Worm (Caenorhabditis elegans) whole organism, L1 larva: ENCODE results near the gene K02A6.4.

Source experiments
- C16A3.4 ChIP-seq: fragments of 150-350 bp; optimal IDR thresholded peaks from 2 replicates; lab custom pipeline; 2014; ENCODE audit warnings: missing biosample characterization, missing genetic modification characterization
- C34B4.2 ChIP-seq: sonication (generic microtip); optimal IDR thresholded peaks from 2 replicates; lab custom pipeline; 2017; ENCODE audit warnings: mild to moderate bottlenecking, missing genetic modification characterization, missing compliant biosample characterization
- alr-1 ChIP-seq: fragments of 200-800 bp; sonication (Bioruptor generic); optimal IDR thresholded peaks from 2 replicates; lab custom pipeline; 2018; ENCODE audit warnings: borderline replicate concordance, mild to moderate bottlenecking, missing genetic modification characterization, missing compliant biosample characterization
- aly-2 ChIP-seq: fragments of 150-350 bp; optimal IDR thresholded peaks from 2 replicates; lab custom pipeline; 2014; ENCODE audit warnings: missing biosample characterization, missing genetic modification characterization
- ama-1 ChIP-seq: fragments of 150-350 bp; optimal IDR thresholded peaks from 2 replicates; lab custom pipeline; 2014
- ceh-63 ChIP-seq: fragments of 200-800 bp; sonication (Bioruptor generic); optimal IDR thresholded peaks from 2 replicates; lab custom pipeline; 2018; ENCODE audit warnings: mild to moderate bottlenecking, missing genetic modification characterization, missing compliant biosample characterization
- ceh-8 ChIP-seq: fragments of 200-800 bp; sonication (Bioruptor generic); optimal IDR thresholded peaks from 2 replicates; lab custom pipeline; 2018; ENCODE audit warnings: mild to moderate bottlenecking, missing genetic modification characterization, moderate library complexity, missing compliant biosample characterization
- ceh-82 ChIP-seq, 3 experiments: fragments of 150-350 bp in 1 of 3; sonication (generic microtip) in 2 of 3; optimal IDR thresholded peaks; 2 replicates each; lab custom pipeline; 2014 to 2017; ENCODE audit warnings: missing biosample characterization in 3 of 3, missing genetic modification characterization in 3 of 3
- ceh-88 ChIP-seq: fragments of 200-800 bp; sonication (Bioruptor generic); IDR thresholded peaks from 2 replicates; pipeline ENCODE4 v1.3.6; 2022; ENCODE audit warnings: missing genetic modification characterization, missing compliant biosample characterization
- ceh-90 ChIP-seq: sonication (generic microtip); optimal IDR thresholded peaks from 2 replicates; lab custom pipeline; 2016; ENCODE audit warnings: missing genetic modification characterization, missing compliant biosample characterization
- dpl-1 ChIP-seq, 3 experiments: fragments of 150-350 bp in 2 of 3; sonication (generic microtip) in 1 of 3; optimal IDR thresholded peaks; 2 replicates each; lab custom pipeline; 2014 to 2017; ENCODE audit warnings: missing biosample characterization in 3 of 3, missing genetic modification characterization in 3 of 3, missing genetic modification reagents in 3 of 3
- egl-27 ChIP-seq, 2 experiments: fragments of 150-350 bp in 1 of 2; sonication (generic microtip); optimal IDR thresholded peaks; 3 replicates each; lab custom pipeline; 2017 to 2018; ENCODE audit warnings: missing biosample characterization in 2 of 2, missing genetic modification characterization in 2 of 2, missing genetic modification reagents in 2 of 2
- elt-2 ChIP-seq: sonication (generic microtip); optimal IDR thresholded peaks from 2 replicates; lab custom pipeline; 2016; ENCODE audit warnings: missing genetic modification characterization, mild to moderate bottlenecking, inconsistent platforms, missing compliant biosample characterization, missing genetic modification reagents
- elt-3 ChIP-seq, 6 experiments: fragments of 150-350 bp in 1 of 6; sonication (generic microtip); optimal IDR thresholded peaks; 2 replicates each; lab custom pipeline; 2017 to 2018; ENCODE audit warnings: missing biosample characterization in 6 of 6, missing genetic modification characterization in 6 of 6, inconsistent platforms in 1 of 6
- fkh-10 ChIP-seq: sonication (generic microtip); optimal IDR thresholded peaks from 2 replicates; lab custom pipeline; 2017; ENCODE audit warnings: missing biosample characterization, missing genetic modification reagents, missing genetic modification characterization
- fkh-8 ChIP-seq: sonication (generic microtip); optimal IDR thresholded peaks from 2 replicates; lab custom pipeline; 2016; ENCODE audit warnings: mild to moderate bottlenecking, missing genetic modification characterization, missing compliant biosample characterization
- hlh-4 ChIP-seq: sonication (generic microtip); optimal IDR thresholded peaks from 2 replicates; lab custom pipeline; 2016; ENCODE audit warnings: mild to moderate bottlenecking, missing genetic modification characterization, missing compliant biosample characterization
- hpl-2 ChIP-seq: fragments of 150-350 bp; optimal IDR thresholded peaks from 2 replicates; lab custom pipeline; 2014; ENCODE audit warnings: missing biosample characterization, missing genetic modification reagents, missing genetic modification characterization
- isw-1 ChIP-seq: fragments of 200-800 bp; sonication (Bioruptor generic); IDR thresholded peaks from 2 replicates; pipeline ENCODE4 v1.3.6; 2022; ENCODE audit warnings: missing genetic modification characterization, missing compliant biosample characterization
- jun-1 ChIP-seq: fragments of 150-350 bp; optimal IDR thresholded peaks from 2 replicates; lab custom pipeline; 2014; ENCODE audit warnings: missing biosample characterization, missing genetic modification reagents, missing genetic modification characterization
- lin-14 ChIP-seq: fragments of 200-800 bp; sonication (Bioruptor generic); optimal IDR thresholded peaks from 2 replicates; lab custom pipeline; 2018; ENCODE audit warnings: mild to moderate bottlenecking, missing genetic modification characterization, moderate library complexity, missing compliant biosample characterization
- lin-15B ChIP-seq: fragments of 150-350 bp; sonication (generic microtip); optimal IDR thresholded peaks from 3 replicates; lab custom pipeline; 2014; ENCODE audit warnings: missing biosample characterization, missing genetic modification characterization
- lin-35 ChIP-seq, 2 experiments: fragments of 150-350 bp; optimal IDR thresholded peaks; 2 replicates each; lab custom pipeline; 2014; ENCODE audit warnings: missing biosample characterization in 2 of 2, missing genetic modification characterization in 2 of 2, missing genetic modification reagents in 2 of 2
- lir-3 ChIP-seq: sonication (generic microtip); optimal IDR thresholded peaks from 2 replicates; lab custom pipeline; 2016; ENCODE audit warnings: mild to moderate bottlenecking, missing genetic modification characterization, moderate library complexity, missing compliant biosample characterization; ENCODE audit not compliant: poor library complexity
- lsy-2 ChIP-seq, 2 experiments: fragments of 150-350 bp; optimal IDR thresholded peaks; 2 replicates each; lab custom pipeline; 2014; ENCODE audit warnings: missing biosample characterization in 2 of 2, missing genetic modification characterization in 2 of 2
- mdl-1 ChIP-seq, 2 experiments: fragments of 150-350 bp; optimal IDR thresholded peaks; 2 replicates each; lab custom pipeline; 2014 to 2017; ENCODE audit warnings: missing biosample characterization in 2 of 2, missing genetic modification characterization in 2 of 2, inconsistent platforms in 1 of 2
- mef-2 ChIP-seq: fragments of 150-350 bp; optimal IDR thresholded peaks from 2 replicates; lab custom pipeline; 2014; ENCODE audit warnings: missing biosample characterization, missing genetic modification characterization
- mep-1 ChIP-seq: fragments of 150-350 bp; optimal IDR thresholded peaks from 2 replicates; lab custom pipeline; 2014; ENCODE audit warnings: missing biosample characterization, missing genetic modification characterization
- nhr-12 ChIP-seq: sonication (generic microtip); optimal IDR thresholded peaks from 2 replicates; lab custom pipeline; 2017; ENCODE audit warnings: missing biosample characterization, missing genetic modification characterization
- nhr-20 ChIP-seq: sonication (generic microtip); optimal IDR thresholded peaks from 2 replicates; lab custom pipeline; 2016; ENCODE audit warnings: mild to moderate bottlenecking, missing genetic modification characterization, missing compliant biosample characterization
- nhr-237 ChIP-seq: fragments of 150-350 bp; optimal IDR thresholded peaks from 2 replicates; lab custom pipeline; 2014; ENCODE audit warnings: missing biosample characterization, missing genetic modification characterization
- nhr-47 ChIP-seq: sonication (generic microtip); optimal IDR thresholded peaks from 2 replicates; lab custom pipeline; 2016; ENCODE audit warnings: mild to moderate bottlenecking, missing genetic modification characterization, moderate library complexity, missing compliant biosample characterization
- nhr-71 ChIP-seq: sonication (generic microtip); optimal IDR thresholded peaks from 2 replicates; lab custom pipeline; 2016; ENCODE audit warnings: mild to moderate bottlenecking, missing genetic modification characterization, moderate library complexity, missing compliant biosample characterization
- nhr-77 ChIP-seq: fragments of 150-350 bp; optimal IDR thresholded peaks from 2 replicates; lab custom pipeline; 2014; ENCODE audit warnings: missing biosample characterization, missing genetic modification characterization
- nhr-90 ChIP-seq: sonication (generic microtip); optimal IDR thresholded peaks from 2 replicates; lab custom pipeline; 2016; ENCODE audit warnings: mild to moderate bottlenecking, missing genetic modification characterization, missing compliant biosample characterization; ENCODE audit not compliant: poor library complexity
- pqm-1 ChIP-seq: sonication (generic microtip); optimal IDR thresholded peaks from 3 replicates; lab custom pipeline; 2017; ENCODE audit warnings: missing biosample characterization, missing genetic modification characterization
- rnt-1 ChIP-seq: sonication (generic microtip); optimal IDR thresholded peaks from 2 replicates; lab custom pipeline; 2016; ENCODE audit warnings: mild to moderate bottlenecking, missing genetic modification characterization, moderate library complexity, missing compliant biosample characterization
- snpc-4 ChIP-seq: fragments of 150-350 bp; optimal IDR thresholded peaks from 2 replicates; lab custom pipeline; 2014; ENCODE audit warnings: missing biosample characterization, missing genetic modification characterization
- snu-23 ChIP-seq: sonication (generic microtip); optimal IDR thresholded peaks from 2 replicates; lab custom pipeline; 2016; ENCODE audit warnings: missing genetic modification characterization, missing compliant biosample characterization
- sptf-1 ChIP-seq: fragments of 150-350 bp; optimal IDR thresholded peaks from 2 replicates; lab custom pipeline; 2014; ENCODE audit warnings: missing biosample characterization, missing genetic modification characterization
- sup-37 ChIP-seq: fragments of 200-800 bp; sonication (Bioruptor generic); optimal IDR thresholded peaks from 2 replicates; lab custom pipeline; 2018; ENCODE audit warnings: mild to moderate bottlenecking, missing genetic modification characterization, missing compliant biosample characterization
- swsn-7 ChIP-seq: sonication (generic microtip); optimal IDR thresholded peaks from 2 replicates; lab custom pipeline; 2016; ENCODE audit warnings: missing genetic modification characterization, missing compliant biosample characterization
- tlp-1 ChIP-seq: fragments of 150-350 bp; optimal IDR thresholded peaks from 2 replicates; lab custom pipeline; 2014; ENCODE audit warnings: missing biosample characterization, missing genetic modification characterization
- unc-130 ChIP-seq: fragments of 150-350 bp; optimal IDR thresholded peaks from 2 replicates; lab custom pipeline; 2017; ENCODE audit warnings: missing biosample characterization, missing genetic modification characterization, inconsistent platforms
- unc-86 ChIP-seq: sonication (generic microtip); optimal IDR thresholded peaks from 2 replicates; lab custom pipeline; 2016; ENCODE audit warnings: missing genetic modification characterization, missing compliant biosample characterization
- unc-98 ChIP-seq: fragments of 200-800 bp; sonication (Bioruptor generic); IDR thresholded peaks from 2 replicates; pipeline ENCODE4 v1.3.6; 2022; ENCODE audit warnings: missing genetic modification characterization, missing compliant biosample characterization
- vab-15 ChIP-seq: sonication (generic microtip); optimal IDR thresholded peaks from 2 replicates; lab custom pipeline; 2017; ENCODE audit warnings: missing genotype, mild to moderate bottlenecking, missing genetic modification characterization, missing compliant biosample characterization
- xbp-1 ChIP-seq: sonication (generic microtip); optimal IDR thresholded peaks from 2 replicates; lab custom pipeline; 2016; ENCODE audit warnings: missing genetic modification characterization, missing compliant biosample characterization
- ztf-11 ChIP-seq, 2 experiments: sonication (generic microtip); optimal IDR thresholded peaks; 2 replicates each; lab custom pipeline; 2016 to 2017; ENCODE audit warnings: missing genetic modification characterization in 2 of 2, missing biosample characterization in 1 of 2, missing compliant biosample characterization in 1 of 2
- ztf-4 ChIP-seq: fragments of 150-350 bp; optimal IDR thresholded peaks from 2 replicates; lab custom pipeline; 2014; ENCODE audit warnings: missing biosample characterization, missing genetic modification characterization

The K02A6.4 gene

ce11 chrX:8243116-8243515 is 24.6 kb upstream of the K02A6.4 start:
- TF ChIP-seq pqm-1, result peak; percentile 61
- peak in 1 of 2 experiments; percentile 44 for TF ChIP-seq lin-35 (GFP tag; optimal IDR thresholded peaks at IDR 0.05; lab: Kevin White, UChicago)
- TF ChIP-seq snu-23 (GFP tag; lab: Kevin White, UChicago), result no peak
- TF ChIP-seq nhr-237 (tag; lab: Kevin White, UChicago), result no peak
- TF ChIP-seq C34B4.2 (tag; lab: Kevin White, UChicago), result no peak
- peak; percentile 14 for TF ChIP-seq nhr-20 (tag; lab: Kevin White, UChicago)
- peak; percentile 37 for TF ChIP-seq tlp-1 (tag; lab: Kevin White, UChicago)
- TF ChIP-seq egl-27 (tag; optimal IDR thresholded peaks at IDR 0.05; lab: Kevin White, UChicago), result no peak
- no peak for TF ChIP-seq nhr-71 (tag; lab: Kevin White, UChicago)
- TF ChIP-seq ceh-88 (GFP tag; lab: Robert Waterston, UW), result no peak
- peak; percentile 52 for TF ChIP-seq jun-1
- TF ChIP-seq mep-1 (tag; lab: Kevin White, UChicago), result no peak
- peak; percentile 93 for TF ChIP-seq elt-2 (tag; lab: Kevin White, UChicago)
- TF ChIP-seq aly-2 (tag; lab: Kevin White, UChicago), result no peak
- TF ChIP-seq ztf-4, result no peak
- TF ChIP-seq unc-86, result no peak
- peak in 1 of 2 experiments; percentile 44 for TF ChIP-seq mdl-1 (tag; optimal IDR thresholded peaks at IDR 0.05; lab: Kevin White, UChicago)
- TF ChIP-seq unc-98 (GFP tag; lab: Robert Waterston, UW), result no peak
- no peak for TF ChIP-seq ama-1 (lab: Kevin White, UChicago)
- TF ChIP-seq xbp-1 (tag; lab: Kevin White, UChicago), result peak; percentile 12
- no peak for TF ChIP-seq hlh-4
- no peak for TF ChIP-seq sptf-1 (tag; lab: Kevin White, UChicago)
- TF ChIP-seq lin-15B (tag; lab: Kevin White, UChicago), result no peak
- peak; percentile 6 for TF ChIP-seq hpl-2 (GFP tag; lab: Kevin White, UChicago)
- no peak for TF ChIP-seq lin-14 (GFP tag; lab: Kevin White, UChicago)
- no peak for TF ChIP-seq mef-2
- no peak for TF ChIP-seq fkh-10 (GFP tag; lab: Kevin White, UChicago)
- TF ChIP-seq swsn-7 (tag; lab: Kevin White, UChicago), result no peak
- TF ChIP-seq nhr-77 (tag; lab: Kevin White, UChicago), result no peak
- no peak for TF ChIP-seq nhr-47 (tag; lab: Kevin White, UChicago)
- TF ChIP-seq fkh-8, result no peak
- no peak for TF ChIP-seq elt-3 (tag; optimal IDR thresholded peaks at IDR 0.05; lab: Kevin White, UChicago)
- TF ChIP-seq C16A3.4 (tag; lab: Kevin White, UChicago), result no peak
- no peak for TF ChIP-seq vab-15
- TF ChIP-seq dpl-1 (GFP tag; optimal IDR thresholded peaks at IDR 0.05; lab: Kevin White, UChicago), result no peak

ce11 chrX:8241906-8242305 is 23.4 kb upstream of the K02A6.4 start, which contains the start of gene endu-2:
Gene endu-2 (plus strand): TSS chrX:8242301.
- no peak for TF ChIP-seq nhr-237 (tag; lab: Kevin White, UChicago)
- no peak for TF ChIP-seq fkh-8
- no peak for TF ChIP-seq unc-130 (tag; lab: Kevin White, UChicago)
- TF ChIP-seq lin-35 (GFP tag; optimal IDR thresholded peaks at IDR 0.05; lab: Kevin White, UChicago), result peak in 1 of 2 experiments; percentile 3
- TF ChIP-seq lir-3, result no peak
- no peak for TF ChIP-seq nhr-47 (tag; lab: Kevin White, UChicago)
- no peak for TF ChIP-seq ceh-90 (tag; lab: Kevin White, UChicago)
- no peak for TF ChIP-seq elt-3 (tag; optimal IDR thresholded peaks at IDR 0.05; lab: Kevin White, UChicago)
- TF ChIP-seq ceh-82 (tag; optimal IDR thresholded peaks at IDR 0.05; lab: Kevin White, UChicago), result no peak
- TF ChIP-seq ztf-11 (tag; optimal IDR thresholded peaks at IDR 0.05; lab: Kevin White, UChicago), result no peak
- no peak for TF ChIP-seq tlp-1 (tag; lab: Kevin White, UChicago)
- no peak for TF ChIP-seq sptf-1 (tag; lab: Kevin White, UChicago)
- peak; percentile 5 for TF ChIP-seq nhr-90 (tag; lab: Kevin White, UChicago)
- TF ChIP-seq rnt-1 (tag; lab: Kevin White, UChicago), result no peak
- no peak for TF ChIP-seq snpc-4
- TF ChIP-seq ceh-8 (GFP tag; lab: Kevin White, UChicago), result no peak
- TF ChIP-seq lsy-2 (tag; optimal IDR thresholded peaks at IDR 0.05; lab: Kevin White, UChicago), result no peak
- TF ChIP-seq nhr-77 (tag; lab: Kevin White, UChicago), result no peak
- no peak for TF ChIP-seq ceh-63
- TF ChIP-seq mdl-1 (tag; optimal IDR thresholded peaks at IDR 0.05; lab: Kevin White, UChicago), result peak in 1 of 2 experiments; percentile 50
- no peak for TF ChIP-seq unc-98 (GFP tag; lab: Robert Waterston, UW)
- TF ChIP-seq isw-1, result no peak
- TF ChIP-seq lin-15B (tag; lab: Kevin White, UChicago), result no peak
- no peak for TF ChIP-seq C34B4.2 (tag; lab: Kevin White, UChicago)
- no peak for TF ChIP-seq sup-37 (GFP tag; lab: Kevin White, UChicago)
- TF ChIP-seq nhr-71 (tag; lab: Kevin White, UChicago), result peak; percentile 29
- TF ChIP-seq unc-86, result no peak
- TF ChIP-seq elt-2 (tag; lab: Kevin White, UChicago), result peak; percentile 86
- no peak for TF ChIP-seq nhr-12 (tag; lab: Kevin White, UChicago)
- TF ChIP-seq alr-1 (tag; lab: Kevin White, UChicago), result no peak
